Worm (Caenorhabditis elegans) whole organism, late embryonic: ENCODE results near the gene ZK512.10.

Experiments
- C08G9.2 ChIP-seq: sonication (generic microtip); optimal IDR thresholded peaks from 2 replicates; lab custom pipeline; 2016; ENCODE audit warnings: mild to moderate bottlenecking, missing genetic modification characterization, moderate library complexity, missing compliant biosample characterization
- C38D4.7 ChIP-seq: fragments of 200-800 bp; sonication (Bioruptor generic); optimal IDR thresholded peaks from 2 replicates; lab custom pipeline; 2018; ENCODE audit warnings: mild to moderate bottlenecking, missing genetic modification characterization, moderate library complexity, missing compliant biosample characterization
- F13H6.1 ChIP-seq: sonication (generic microtip); optimal IDR thresholded peaks from 2 replicates; lab custom pipeline; 2016; ENCODE audit warnings: missing genetic modification characterization, missing compliant biosample characterization
- K02D7.2 ChIP-seq: sonication (generic microtip); optimal IDR thresholded peaks from 2 replicates; lab custom pipeline; 2017; ENCODE audit warnings: mild to moderate bottlenecking, missing genetic modification characterization, missing compliant biosample characterization
- T23F11.4 ChIP-seq: fragments of 200-800 bp; sonication (Bioruptor generic); optimal IDR thresholded peaks from 2 replicates; lab custom pipeline; 2018; ENCODE audit warnings: mild to moderate bottlenecking, missing genetic modification characterization, missing compliant biosample characterization
- ama-1 ChIP-seq: fragments of 150-350 bp; optimal IDR thresholded peaks from 2 replicates; lab custom pipeline; 2014
- ceh-18 ChIP-seq: sonication (generic microtip); optimal IDR thresholded peaks from 2 replicates; lab custom pipeline; 2016; ENCODE audit warnings: missing genetic modification characterization, missing compliant biosample characterization
- ceh-24 ChIP-seq: sonication (generic microtip); optimal IDR thresholded peaks from 2 replicates; lab custom pipeline; 2016; ENCODE audit warnings: mild to moderate bottlenecking, missing genetic modification characterization, missing compliant biosample characterization
- ceh-34 ChIP-seq: sonication (generic microtip); optimal IDR thresholded peaks from 2 replicates; lab custom pipeline; 2016; ENCODE audit warnings: mild to moderate bottlenecking, missing genetic modification characterization, missing compliant biosample characterization
- ceh-48 ChIP-seq: sonication (generic microtip); optimal IDR thresholded peaks from 2 replicates; lab custom pipeline; 2016; ENCODE audit warnings: missing genetic modification characterization, inconsistent platforms, missing compliant biosample characterization
- ceh-9 ChIP-seq: sonication (generic microtip); optimal IDR thresholded peaks from 2 replicates; lab custom pipeline; 2016; ENCODE audit warnings: mild to moderate bottlenecking, missing genetic modification characterization, inconsistent platforms, missing compliant biosample characterization
- dmd-4 ChIP-seq: sonication (generic microtip); optimal IDR thresholded peaks from 2 replicates; lab custom pipeline; 2016; ENCODE audit warnings: borderline replicate concordance, missing genetic modification characterization, missing compliant biosample characterization
- dve-1 ChIP-seq: sonication (generic microtip); optimal IDR thresholded peaks from 2 replicates; lab custom pipeline; 2017; ENCODE audit warnings: antibody characterized with exemption, mild to moderate bottlenecking, missing genetic modification characterization, missing compliant biosample characterization
- ets-4 ChIP-seq: sonication (generic microtip); optimal IDR thresholded peaks from 2 replicates; lab custom pipeline; 2016; ENCODE audit warnings: missing genetic modification characterization, missing compliant biosample characterization
- eyg-1 ChIP-seq: sonication (generic microtip); optimal IDR thresholded peaks from 2 replicates; lab custom pipeline; 2016; ENCODE audit warnings: missing genotype, missing genetic modification characterization, missing compliant biosample characterization
- fax-1 ChIP-seq: sonication (generic microtip); optimal IDR thresholded peaks from 2 replicates; lab custom pipeline; 2016; ENCODE audit warnings: missing genotype, missing genetic modification characterization, missing compliant biosample characterization
- fkh-10 ChIP-seq: fragments of 150-350 bp; optimal IDR thresholded peaks from 2 replicates; lab custom pipeline; 2014; ENCODE audit warnings: missing biosample characterization, missing genetic modification reagents, missing genetic modification characterization
- fkh-6 ChIP-seq: sonication (generic microtip); optimal IDR thresholded peaks from 2 replicates; lab custom pipeline; 2016; ENCODE audit warnings: missing genetic modification characterization, missing compliant biosample characterization
- gmeb-2 ChIP-seq: sonication (generic microtip); optimal IDR thresholded peaks from 2 replicates; lab custom pipeline; 2016; ENCODE audit warnings: missing genetic modification characterization, inconsistent platforms, missing compliant biosample characterization
- hlh-15 ChIP-seq: sonication (generic microtip); optimal IDR thresholded peaks from 2 replicates; lab custom pipeline; 2016; ENCODE audit warnings: missing genetic modification characterization, missing compliant biosample characterization
- lim-6 ChIP-seq: sonication (generic microtip); optimal IDR thresholded peaks from 2 replicates; lab custom pipeline; 2016; ENCODE audit warnings: missing genetic modification characterization, missing compliant biosample characterization
- lin-11 ChIP-seq: fragments of 200-800 bp; sonication (Bioruptor generic); optimal IDR thresholded peaks from 2 replicates; lab custom pipeline; 2018; ENCODE audit warnings: mild to moderate bottlenecking, missing genetic modification characterization, missing compliant biosample characterization
- mec-3 ChIP-seq: sonication (generic microtip); optimal IDR thresholded peaks from 2 replicates; lab custom pipeline; 2016; ENCODE audit warnings: borderline replicate concordance, missing genetic modification characterization, missing compliant biosample characterization
- nfya-1 ChIP-seq: sonication (generic microtip); optimal IDR thresholded peaks from 2 replicates; lab custom pipeline; 2017; ENCODE audit warnings: missing genetic modification characterization, mild to moderate bottlenecking, missing compliant biosample characterization, antibody characterized with exemption, moderate library complexity
- pag-3 ChIP-seq: sonication (generic microtip); optimal IDR thresholded peaks from 2 replicates; lab custom pipeline; 2016; ENCODE audit warnings: missing compliant biosample characterization, missing genetic modification characterization, borderline replicate concordance
- pat-9 ChIP-seq: fragments of 200-800 bp; sonication (Bioruptor generic); optimal IDR thresholded peaks from 2 replicates; lab custom pipeline; 2018; ENCODE audit warnings: mild to moderate bottlenecking, missing genetic modification characterization, moderate library complexity, missing compliant biosample characterization
- pax-1 ChIP-seq: fragments of 150-350 bp; optimal IDR thresholded peaks from 2 replicates; lab custom pipeline; 2014; ENCODE audit warnings: missing biosample characterization, missing genetic modification characterization
- pqm-1 ChIP-seq: sonication (generic microtip); optimal IDR thresholded peaks from 2 replicates; lab custom pipeline; 2016; ENCODE audit warnings: missing genetic modification characterization, missing compliant biosample characterization
- pros-1 ChIP-seq: fragments of 150-350 bp; optimal IDR thresholded peaks from 2 replicates; lab custom pipeline; 2014; ENCODE audit warnings: missing biosample characterization, missing genetic modification reagents, missing genetic modification characterization
- rnt-1 ChIP-seq: sonication (generic microtip); optimal IDR thresholded peaks from 2 replicates; lab custom pipeline; 2016; ENCODE audit warnings: missing genetic modification characterization, missing compliant biosample characterization
- tbx-7 ChIP-seq: sonication (generic microtip); optimal IDR thresholded peaks from 2 replicates; lab custom pipeline; 2016; ENCODE audit warnings: missing genotype, missing genetic modification characterization, missing compliant biosample characterization
- ttx-3 ChIP-seq: sonication (generic microtip); optimal IDR thresholded peaks from 2 replicates; lab custom pipeline; 2016; ENCODE audit warnings: missing genetic modification reagents, missing genetic modification characterization, missing compliant biosample characterization
- unc-3 ChIP-seq, 2 experiments: fragments of 200-800 bp in 1 of 2; sonication (Bioruptor generic) in 1 of 2; sonication (generic microtip) in 1 of 2; conservative IDR thresholded peaks in 1 of 2; optimal IDR thresholded peaks in 1 of 2; 2 replicates each; pipeline versions ENCODE4 v1.3.6 to Lab custom; 2016 to 2022; ENCODE audit warnings: missing compliant biosample characterization in 2 of 2, missing genetic modification characterization in 2 of 2, missing genetic modification reagents in 1 of 2
- unc-42 ChIP-seq: sonication (generic microtip); optimal IDR thresholded peaks from 2 replicates; lab custom pipeline; 2016; ENCODE audit warnings: missing genotype, missing genetic modification characterization, missing compliant biosample characterization
- unc-86 ChIP-seq: sonication (generic microtip); optimal IDR thresholded peaks from 2 replicates; lab custom pipeline; 2016; ENCODE audit warnings: missing genetic modification characterization, missing compliant biosample characterization
- zip-5 ChIP-seq: sonication (generic microtip); optimal IDR thresholded peaks from 2 replicates; lab custom pipeline; 2016; ENCODE audit warnings: missing genetic modification characterization, missing compliant biosample characterization
- ztf-16 ChIP-seq: sonication (generic microtip); optimal IDR thresholded peaks from 2 replicates; lab custom pipeline; 2017; ENCODE audit warnings: missing genetic modification characterization, missing compliant biosample characterization

ZK512.10 gene

DNA sequence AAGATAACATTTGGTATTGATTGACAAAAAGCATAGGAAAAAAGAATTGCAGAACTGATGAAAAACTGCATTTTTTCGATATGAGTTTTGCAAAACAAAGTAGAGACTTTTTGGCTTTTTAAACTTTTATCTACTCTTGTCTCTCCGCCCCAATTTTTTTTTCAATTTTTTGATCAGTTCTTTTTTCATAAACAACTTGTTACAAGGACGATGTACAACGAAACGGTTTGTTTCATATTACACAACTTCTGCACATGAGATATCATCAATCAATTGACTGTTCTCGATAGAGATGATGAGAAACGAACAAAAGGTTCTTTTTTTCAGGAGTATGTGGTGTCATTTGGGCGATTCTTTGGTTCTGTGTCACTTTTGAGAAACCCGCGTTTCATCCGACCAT is 7.9 kb downstream of the ZK512.10 start, which contains the start of gene ZK512.7:
Gene ZK512.7 (minus strand): TSS at position 101 of the 400 bp plus-strand sequence.
- TF ChIP-seq T23F11.4 (GFP tag; lab: Kevin White, UChicago) (no peak), ets-4 (tag; lab: Kevin White, UChicago) (no peak), dve-1 (tag; lab: Kevin White, UChicago) (no peak), F13H6.1 (no peak), pag-3 (tag; lab: Kevin White, UChicago) (no peak), pat-9 (tag; lab: Kevin White, UChicago) (no peak), fkh-10 (GFP tag; lab: Kevin White, UChicago) (no peak), pax-1 (no peak), ttx-3 (tag; lab: Kevin White, UChicago) (no peak), ceh-24 (tag; lab: Kevin White, UChicago) (no peak), K02D7.2 (tag; lab: Kevin White, UChicago) (no peak), ceh-18 (no peak), ama-1 (no peak), C08G9.2 (tag; lab: Kevin White, UChicago) (no peak), lin-11 (no peak), zip-5 (tag; lab: Kevin White, UChicago) (no peak), pros-1 (tag; lab: Kevin White, UChicago) (no peak), nfya-1 (tag; lab: Kevin White, UChicago) (no peak)

DNA sequence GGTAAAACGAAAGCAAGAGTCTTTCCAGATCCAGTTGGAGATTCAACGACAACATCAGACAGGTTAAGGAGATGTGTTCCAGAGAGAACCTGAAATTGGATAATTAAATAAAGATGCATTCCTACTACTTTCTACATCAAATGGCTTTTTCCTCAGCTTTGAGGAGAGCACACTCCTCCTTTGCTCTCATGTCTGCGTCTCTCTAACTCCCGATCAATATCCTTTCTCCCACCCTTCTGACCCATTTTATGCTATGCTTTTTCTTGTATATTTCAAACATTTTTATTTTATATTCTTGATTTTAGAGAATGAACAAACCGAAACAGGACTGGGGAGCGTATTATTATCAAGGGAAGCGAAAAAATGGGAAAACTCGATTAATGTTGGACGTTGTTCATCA is 13.2 kb downstream of the ZK512.10 start, which contains the start of gene ZK512.11:
Gene ZK512.11 (plus strand): TSS at position 301 of the 400 bp plus-strand sequence.
- TF ChIP-seq mec-3 (tag; lab: Kevin White, UChicago) (no peak), K02D7.2 (tag; lab: Kevin White, UChicago) (no peak), ets-4 (tag; lab: Kevin White, UChicago) (no peak), ama-1 (no peak), pag-3 (tag; lab: Kevin White, UChicago) (no peak), unc-3 (GFP tag; conservative IDR thresholded peaks at IDR 0.05; lab: Robert Waterston, UW) (no peak), unc-3 (tag; optimal IDR thresholded peaks at IDR 0.05; lab: Kevin White, UChicago) (no peak), unc-42 (tag; lab: Kevin White, UChicago) (peak; percentile 64), tbx-7 (tag; lab: Kevin White, UChicago) (no peak), ztf-16 (no peak), rnt-1 (no peak), hlh-15 (tag; lab: Kevin White, UChicago) (no peak), fax-1 (no peak), eyg-1 (tag; lab: Kevin White, UChicago) (no peak), nfya-1 (tag; lab: Kevin White, UChicago) (peak; percentile 7), pros-1 (tag; lab: Kevin White, UChicago) (no peak), C38D4.7 (GFP tag; lab: Kevin White, UChicago) (no peak), pqm-1 (tag; lab: Kevin White, UChicago) (no peak), dmd-4 (tag; lab: Kevin White, UChicago) (no peak), ceh-48 (peak; percentile 69), ceh-34 (tag; lab: Kevin White, UChicago) (no peak), unc-86 (tag; lab: Kevin White, UChicago) (no peak), fkh-6 (no peak), ceh-9 (no peak), lim-6 (tag; lab: Kevin White, UChicago) (no peak), gmeb-2 (tag; lab: Kevin White, UChicago) (no peak)

DNA sequence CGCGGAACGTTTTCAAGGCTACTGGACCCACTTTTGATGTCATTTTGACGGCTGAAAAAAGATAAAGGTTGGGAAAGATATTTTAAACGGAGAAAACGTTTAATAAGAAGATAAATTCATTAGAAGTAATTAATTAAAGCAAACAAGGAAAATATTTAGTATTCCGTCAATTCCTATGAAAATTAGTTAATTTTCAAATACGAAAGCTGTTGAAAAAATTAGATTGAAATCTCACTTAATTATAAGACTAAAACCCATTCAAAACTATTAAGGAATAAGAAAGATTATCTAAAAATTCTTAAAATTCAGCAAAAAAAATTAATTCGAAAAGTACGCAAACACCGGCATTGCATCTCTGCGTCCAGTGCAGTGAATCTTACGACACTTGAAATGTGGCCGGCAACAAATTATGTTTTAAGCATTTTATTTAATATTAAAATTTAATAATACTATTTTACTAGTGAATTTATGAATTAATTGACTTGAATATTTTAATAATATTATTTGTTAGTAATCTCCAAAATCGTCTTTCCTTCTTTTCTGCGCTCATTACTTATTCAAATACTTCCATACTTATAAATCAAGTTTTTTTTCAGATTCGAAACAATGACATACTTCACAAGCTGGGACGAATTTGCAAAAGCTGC is 14.2 kb downstream of the ZK512.10 start, which contains the start of the genes ZK512.2 and ZK512.4:
Gene ZK512.2 (minus strand): TSS at position 51 of the 647 bp plus-strand sequence.
Gene ZK512.4 (plus strand): TSS at position 597 of the 647 bp plus-strand sequence.
- no peak for TF ChIP-seq ceh-18
- TF ChIP-seq unc-42 (tag; lab: Kevin White, UChicago): peak; percentile 8
